Fruit fly (Drosophila melanogaster): ENCODE measurements around the gene mRpL1.

Gene mRpL1

dm6 chr3R:8327967-8328789 lies 26.9 kb downstream of the mRpL1 start:
- TF ChIP-seq psq (optimal IDR thresholded peaks at IDR 0.05) (no peak), Dll (optimal IDR thresholded peaks at IDR 0.05) (no peak), CG8478 (optimal IDR thresholded peaks at IDR 0.05) (no peak), pan (optimal IDR thresholded peaks at IDR 0.05) (no peak), usp (GFP tag; optimal IDR thresholded peaks at IDR 0.05) (no peak), EcR (GFP tag; optimal IDR thresholded peaks at IDR 0.05) (no peak)

dm6 chr3R:8329628-8330027 lies 28.4 kb downstream of the mRpL1 start:
- TF ChIP-seq psq (optimal IDR thresholded peaks at IDR 0.05) (no peak), EcR (GFP tag; optimal IDR thresholded peaks at IDR 0.05) (no peak), Dll (optimal IDR thresholded peaks at IDR 0.05) (no peak), CG8478 (optimal IDR thresholded peaks at IDR 0.05) (no peak), pan (optimal IDR thresholded peaks at IDR 0.05) (no peak), usp (GFP tag; optimal IDR thresholded peaks at IDR 0.05) (no peak)

- TF ChIP-seq Dll (optimal IDR thresholded peaks at IDR 0.05) (no peak), usp (GFP tag; optimal IDR thresholded peaks at IDR 0.05) (no peak), pan (optimal IDR thresholded peaks at IDR 0.05) (no peak), CG8478 (optimal IDR thresholded peaks at IDR 0.05) (peak; percentile 58), EcR (GFP tag; optimal IDR thresholded peaks at IDR 0.05) (no peak), psq (optimal IDR thresholded peaks at IDR 0.05) (no peak)
These were observed 32.7 kb downstream of the mRpL1 start, which contains the start of gene Poxm for dm6 chr3R:8333768-8334470. TSS of gene Poxm (minus strand) at chr3R:8333792.

- TF ChIP-seq CG8478 (optimal IDR thresholded peaks at IDR 0.05) (no peak), Dll (optimal IDR thresholded peaks at IDR 0.05) (no peak), pan (optimal IDR thresholded peaks at IDR 0.05) (no peak), usp (GFP tag; optimal IDR thresholded peaks at IDR 0.05) (no peak), psq (optimal IDR thresholded peaks at IDR 0.05) (no peak), EcR (GFP tag; optimal IDR thresholded peaks at IDR 0.05) (no peak)
These were observed 33.2 kb downstream of the mRpL1 start for dm6 chr3R:8334471-8334783.

dm6 chr3R:8334982-8335381 lies 33.7 kb downstream of the mRpL1 start:
- TF ChIP-seq pan (optimal IDR thresholded peaks at IDR 0.05) (no peak), CG8478 (optimal IDR thresholded peaks at IDR 0.05) (no peak), EcR (GFP tag; optimal IDR thresholded peaks at IDR 0.05) (no peak), Dll (optimal IDR thresholded peaks at IDR 0.05) (no peak), usp (GFP tag; optimal IDR thresholded peaks at IDR 0.05) (no peak), psq (optimal IDR thresholded peaks at IDR 0.05) (no peak)

- TF ChIP-seq usp (GFP tag; optimal IDR thresholded peaks at IDR 0.05) (no peak), pan (optimal IDR thresholded peaks at IDR 0.05) (no peak), psq (optimal IDR thresholded peaks at IDR 0.05) (no peak)
These were observed 34.9 kb downstream of the mRpL1 start for dm6 chr3R:8336012-8336567.

- TF ChIP-seq Dll (optimal IDR thresholded peaks at IDR 0.05) (no peak), psq (optimal IDR thresholded peaks at IDR 0.05) (no peak), usp (GFP tag; optimal IDR thresholded peaks at IDR 0.05) (no peak), EcR (GFP tag; optimal IDR thresholded peaks at IDR 0.05) (no peak), CG8478 (optimal IDR thresholded peaks at IDR 0.05) (no peak), pan (optimal IDR thresholded peaks at IDR 0.05) (no peak)
These were observed 39.5 kb downstream of the mRpL1 start, which contains the start of the genes COX7A and Arl2 for dm6 chr3R:8340675-8341275. TSS of gene COX7A (minus strand) at chr3R:8341043. TSS of gene Arl2 (plus strand) at chr3R:8341100.

- TF ChIP-seq psq (optimal IDR thresholded peaks at IDR 0.05) (no peak), EcR (GFP tag; optimal IDR thresholded peaks at IDR 0.05) (no peak), Dll (optimal IDR thresholded peaks at IDR 0.05) (no peak), CG8478 (optimal IDR thresholded peaks at IDR 0.05) (no peak), pan (optimal IDR thresholded peaks at IDR 0.05) (no peak), usp (GFP tag; optimal IDR thresholded peaks at IDR 0.05) (no peak)
These were observed 42.1 kb downstream of the mRpL1 start, which contains the start of the genes PNKP and COX7AL for dm6 chr3R:8343251-8343744. TSS of gene PNKP (minus strand) at chr3R:8343516. TSS of gene COX7AL (plus strand) at chr3R:8343669.

- TF ChIP-seq pan (optimal IDR thresholded peaks at IDR 0.05) (no peak), psq (optimal IDR thresholded peaks at IDR 0.05) (no peak), Dll (optimal IDR thresholded peaks at IDR 0.05) (no peak), CG8478 (optimal IDR thresholded peaks at IDR 0.05) (no peak), usp (GFP tag; optimal IDR thresholded peaks at IDR 0.05) (no peak), EcR (GFP tag; optimal IDR thresholded peaks at IDR 0.05) (no peak)
These were observed 42.9 kb downstream of the mRpL1 start, which contains the start of gene DppIII for dm6 chr3R:8344174-8344573. TSS of gene DppIII (plus strand) at chr3R:8344400.

- no peak for TF ChIP-seq Dll (optimal IDR thresholded peaks at IDR 0.05)
- no peak for TF ChIP-seq usp (GFP tag; optimal IDR thresholded peaks at IDR 0.05)
- TF ChIP-seq psq (optimal IDR thresholded peaks at IDR 0.05) = no peak
- no peak for TF ChIP-seq pan (optimal IDR thresholded peaks at IDR 0.05)
- TF ChIP-seq CG8478 (optimal IDR thresholded peaks at IDR 0.05) = no peak
- TF ChIP-seq EcR (GFP tag; optimal IDR thresholded peaks at IDR 0.05) = no peak
These were observed 46.0 kb downstream of the mRpL1 start, which contains the start of gene CG7352 for dm6 chr3R:8347279-8347678. TSS of gene CG7352 (plus strand) at chr3R:8347579.

dm6 chr3R:8347835-8348234 lies 46.6 kb downstream of the mRpL1 start:
- TF ChIP-seq EcR (GFP tag; optimal IDR thresholded peaks at IDR 0.05) (no peak), usp (GFP tag; optimal IDR thresholded peaks at IDR 0.05) (no peak), CG8478 (optimal IDR thresholded peaks at IDR 0.05) (no peak), Dll (optimal IDR thresholded peaks at IDR 0.05) (no peak), psq (optimal IDR thresholded peaks at IDR 0.05) (no peak), pan (optimal IDR thresholded peaks at IDR 0.05) (no peak)
